Worm (Caenorhabditis elegans) whole organism, L2 larva: ENCODE data around the gene faah-2.

Experiments used
- fos-1 ChIP-seq: fragments of 150-350 bp; optimal IDR thresholded peaks from 2 replicates; lab custom pipeline; 2014; ENCODE audit warnings: missing biosample characterization, missing genetic modification characterization
- nhr-23 ChIP-seq: fragments of 150-350 bp; optimal IDR thresholded peaks from 2 replicates; lab custom pipeline; 2014; ENCODE audit warnings: missing biosample characterization, missing genetic modification reagents, missing genetic modification characterization

ce11 chrIV:8169674-8170073 lies 17.4 kb downstream of the faah-2 start, which contains the start of gene C07G1.15:
- TF ChIP-seq fos-1 (tag; lab: Kevin White, UChicago) (no peak), nhr-23 (tag; lab: Kevin White, UChicago) (no peak)
